Fruit fly (Drosophila melanogaster): Measurements from ENCODE around the gene CG3609.

Gene CG3609

dm6 chr2L:2365077-2365651, 9.3 kb downstream of the CG3609 start, which contains the start of the genes Rab5 and Axud1:
Gene Rab5, minus strand, starts transcription at chr2L:2365273.
Gene Axud1, plus strand, starts transcription at chr2L:2365345.
- TF ChIP-seq Dll (optimal IDR thresholded peaks at IDR 0.05): no peak
- TF ChIP-seq CG8478 (optimal IDR thresholded peaks at IDR 0.05): no peak
- TF ChIP-seq usp (GFP tag; optimal IDR thresholded peaks at IDR 0.05): no peak
- TF ChIP-seq EcR (GFP tag; optimal IDR thresholded peaks at IDR 0.05): no peak
- no peak for TF ChIP-seq pan (optimal IDR thresholded peaks at IDR 0.05)
- no peak for TF ChIP-seq psq (optimal IDR thresholded peaks at IDR 0.05)

DNA sequence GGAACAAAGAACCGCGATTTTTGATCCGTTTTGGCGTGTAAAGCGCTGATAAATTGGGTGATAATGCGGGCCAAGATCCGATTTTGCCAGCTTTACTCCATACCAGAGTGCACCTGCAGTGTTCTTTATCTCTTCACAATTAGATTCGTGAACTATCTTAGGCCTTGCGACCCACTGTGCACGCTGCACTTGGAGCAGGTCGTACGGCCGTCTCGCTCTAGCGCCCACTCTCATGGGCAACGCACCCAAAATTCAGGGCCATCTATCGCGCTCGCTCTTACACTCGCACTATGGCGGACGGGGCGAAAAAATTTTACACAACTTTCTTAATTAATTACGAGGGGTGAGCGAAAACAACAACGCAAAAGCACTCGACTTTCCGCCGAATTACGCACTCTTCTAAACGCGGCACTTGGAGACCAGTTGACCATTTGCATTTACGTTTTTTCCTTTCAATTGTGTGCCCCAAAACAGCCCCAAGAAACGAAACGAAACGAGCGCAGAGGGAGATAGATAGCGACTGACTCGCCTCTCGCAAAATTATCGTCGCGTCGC, 10.2 kb downstream of the CG3609 start:
- TF ChIP-seq psq (optimal IDR thresholded peaks at IDR 0.05) (no peak), CG8478 (optimal IDR thresholded peaks at IDR 0.05) (peak; percentile 87)

dm6 chr2L:2363626-2364147, 10.7 kb downstream of the CG3609 start:
- TF ChIP-seq pan (optimal IDR thresholded peaks at IDR 0.05): no peak
- TF ChIP-seq Dll (optimal IDR thresholded peaks at IDR 0.05): no peak
- no peak for TF ChIP-seq EcR (GFP tag; optimal IDR thresholded peaks at IDR 0.05)
- no peak for TF ChIP-seq psq (optimal IDR thresholded peaks at IDR 0.05)
- no peak for TF ChIP-seq usp (GFP tag; optimal IDR thresholded peaks at IDR 0.05)
- TF ChIP-seq CG8478 (optimal IDR thresholded peaks at IDR 0.05): no peak

- no peak for TF ChIP-seq psq (optimal IDR thresholded peaks at IDR 0.05)
- no peak for TF ChIP-seq Dll (optimal IDR thresholded peaks at IDR 0.05)
- TF ChIP-seq pan (optimal IDR thresholded peaks at IDR 0.05): no peak
- no peak for TF ChIP-seq EcR (GFP tag; optimal IDR thresholded peaks at IDR 0.05)
- no peak for TF ChIP-seq usp (GFP tag; optimal IDR thresholded peaks at IDR 0.05)
- no peak for TF ChIP-seq CG8478 (optimal IDR thresholded peaks at IDR 0.05)
Measured at dm6 chr2L:2362808-2363394, 11.5 kb downstream of the CG3609 start.

dm6 chr2L:2361893-2362807, 12.3 kb downstream of the CG3609 start:
- TF ChIP-seq pan (optimal IDR thresholded peaks at IDR 0.05) (no peak), psq (optimal IDR thresholded peaks at IDR 0.05) (no peak), usp (GFP tag; optimal IDR thresholded peaks at IDR 0.05) (no peak), EcR (GFP tag; optimal IDR thresholded peaks at IDR 0.05) (no peak), Dll (optimal IDR thresholded peaks at IDR 0.05) (no peak), CG8478 (optimal IDR thresholded peaks at IDR 0.05) (no peak)

DNA sequence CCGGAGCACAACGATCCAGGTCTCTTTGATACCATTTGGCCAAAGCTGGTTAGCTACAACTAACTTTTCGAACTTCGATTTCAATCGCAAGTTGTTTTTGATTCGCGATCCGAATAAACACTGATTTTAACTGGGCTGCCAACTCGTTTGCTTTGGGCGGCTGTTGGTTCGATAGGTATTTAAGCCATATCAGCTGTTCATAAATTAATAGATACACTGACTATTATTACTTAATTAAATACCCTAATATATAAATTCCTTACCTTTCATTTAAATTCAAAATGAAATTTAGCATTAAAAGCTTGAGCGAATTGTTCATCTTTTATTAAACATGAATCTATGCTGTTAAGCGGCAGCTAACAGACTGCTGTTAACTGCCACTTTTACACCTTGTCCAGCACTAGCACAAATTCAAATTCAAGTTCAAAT, 17.2 kb downstream of the CG3609 start, which contains the start of gene CG9967:
CG9967 (minus strand) TSS at position 129 of the 429 bp plus-strand sequence.
- TF ChIP-seq psq (optimal IDR thresholded peaks at IDR 0.05): no peak
- no peak for TF ChIP-seq EcR (GFP tag; optimal IDR thresholded peaks at IDR 0.05)
- TF ChIP-seq usp (GFP tag; optimal IDR thresholded peaks at IDR 0.05): no peak
- no peak for TF ChIP-seq Dll (optimal IDR thresholded peaks at IDR 0.05)
- no peak for TF ChIP-seq CG8478 (optimal IDR thresholded peaks at IDR 0.05)
- no peak for TF ChIP-seq pan (optimal IDR thresholded peaks at IDR 0.05)

DNA sequence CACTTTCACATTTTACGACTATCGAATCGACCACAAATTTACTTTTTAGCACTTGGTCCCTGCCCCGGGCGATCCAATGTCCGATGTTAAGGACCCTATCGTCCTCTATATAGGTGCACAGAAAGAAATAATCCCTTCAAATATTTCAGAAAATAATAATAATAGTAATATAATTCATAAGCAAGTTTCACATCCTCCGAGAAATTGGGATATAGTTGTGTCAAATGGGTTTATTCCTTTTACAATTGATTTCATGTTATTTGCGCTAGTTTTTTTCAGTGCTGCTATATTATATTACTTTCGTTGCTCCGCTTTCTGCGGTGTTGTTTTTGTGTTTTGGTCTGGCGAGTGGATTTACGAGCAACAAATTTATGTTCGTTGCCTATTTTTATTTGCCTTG, 25.9 kb downstream of the CG3609 start:
- TF ChIP-seq psq (optimal IDR thresholded peaks at IDR 0.05): no peak
